Worm (Caenorhabditis elegans) whole organism, L1 larva: ENCODE data around the gene C42D8.9.

ENCODE experiments used
- C04F5.9 ChIP-seq: sonication (generic microtip); optimal IDR thresholded peaks from 2 replicates; lab custom pipeline; 2016; ENCODE audit warnings: missing genetic modification characterization, missing compliant biosample characterization
- C16A3.4 ChIP-seq: fragments of 150-350 bp; optimal IDR thresholded peaks from 2 replicates; lab custom pipeline; 2014; ENCODE audit warnings: missing biosample characterization, missing genetic modification characterization
- F16B12.6 ChIP-seq: fragments of 150-350 bp; optimal IDR thresholded peaks from 2 replicates; lab custom pipeline; 2014; ENCODE audit warnings: missing biosample characterization, missing genetic modification characterization
- Y116A8C.19 ChIP-seq: sonication (generic microtip); optimal IDR thresholded peaks from 2 replicates; lab custom pipeline; 2016; ENCODE audit warnings: missing compliant biosample characterization, missing genetic modification characterization, borderline replicate concordance
- aha-1 ChIP-seq: fragments of 150-350 bp; optimal IDR thresholded peaks from 2 replicates; lab custom pipeline; 2014; ENCODE audit warnings: missing biosample characterization, missing genetic modification characterization
- alr-1 ChIP-seq: fragments of 200-800 bp; sonication (Bioruptor generic); optimal IDR thresholded peaks from 2 replicates; lab custom pipeline; 2018; ENCODE audit warnings: borderline replicate concordance, mild to moderate bottlenecking, missing genetic modification characterization, missing compliant biosample characterization
- aly-2 ChIP-seq: fragments of 150-350 bp; optimal IDR thresholded peaks from 2 replicates; lab custom pipeline; 2014; ENCODE audit warnings: missing biosample characterization, missing genetic modification characterization
- blmp-1 ChIP-seq: fragments of 150-350 bp; optimal IDR thresholded peaks from 2 replicates; lab custom pipeline; 2014; ENCODE audit warnings: missing biosample characterization, missing genetic modification characterization
- ceh-63 ChIP-seq: fragments of 200-800 bp; sonication (Bioruptor generic); optimal IDR thresholded peaks from 2 replicates; lab custom pipeline; 2018; ENCODE audit warnings: mild to moderate bottlenecking, missing genetic modification characterization, missing compliant biosample characterization
- ceh-8 ChIP-seq: fragments of 200-800 bp; sonication (Bioruptor generic); optimal IDR thresholded peaks from 2 replicates; lab custom pipeline; 2018; ENCODE audit warnings: mild to moderate bottlenecking, missing genetic modification characterization, moderate library complexity, missing compliant biosample characterization
- ceh-90 ChIP-seq: sonication (generic microtip); optimal IDR thresholded peaks from 2 replicates; lab custom pipeline; 2016; ENCODE audit warnings: missing genetic modification characterization, missing compliant biosample characterization
- dpl-1 ChIP-seq, 3 experiments: fragments of 150-350 bp in 2 of 3; sonication (generic microtip) in 1 of 3; optimal IDR thresholded peaks; 2 replicates each; lab custom pipeline; 2014 to 2017; ENCODE audit warnings: missing biosample characterization in 3 of 3, missing genetic modification characterization in 3 of 3, missing genetic modification reagents in 3 of 3
- efl-3 ChIP-seq: fragments of 200-800 bp; sonication (Bioruptor generic); optimal IDR thresholded peaks from 2 replicates; lab custom pipeline; 2018; ENCODE audit warnings: mild to moderate bottlenecking, missing genetic modification characterization, missing compliant biosample characterization
- egl-27 ChIP-seq, 2 experiments: fragments of 150-350 bp in 1 of 2; sonication (generic microtip); optimal IDR thresholded peaks; 3 replicates each; lab custom pipeline; 2017 to 2018; ENCODE audit warnings: missing biosample characterization in 2 of 2, missing genetic modification characterization in 2 of 2, missing genetic modification reagents in 2 of 2
- fkh-10 ChIP-seq: sonication (generic microtip); optimal IDR thresholded peaks from 2 replicates; lab custom pipeline; 2017; ENCODE audit warnings: missing biosample characterization, missing genetic modification reagents, missing genetic modification characterization
- fkh-8 ChIP-seq: sonication (generic microtip); optimal IDR thresholded peaks from 2 replicates; lab custom pipeline; 2016; ENCODE audit warnings: mild to moderate bottlenecking, missing genetic modification characterization, missing compliant biosample characterization
- fos-1 ChIP-seq: fragments of 150-350 bp; optimal IDR thresholded peaks from 2 replicates; lab custom pipeline; 2014; ENCODE audit warnings: missing biosample characterization, missing genetic modification characterization
- grh-1 ChIP-seq: fragments of 200-800 bp; sonication (Bioruptor generic); IDR thresholded peaks from 2 replicates; pipeline ENCODE4 v1.3.6; 2022; ENCODE audit warnings: missing genetic modification reagents, missing genetic modification characterization, missing compliant biosample characterization
- hlh-17 ChIP-seq: fragments of 200-800 bp; sonication (Bioruptor generic); optimal IDR thresholded peaks from 2 replicates; lab custom pipeline; 2018; ENCODE audit warnings: missing genetic modification characterization, mild to moderate bottlenecking, missing compliant biosample characterization, moderate library complexity, borderline replicate concordance
- hlh-4 ChIP-seq: sonication (generic microtip); optimal IDR thresholded peaks from 2 replicates; lab custom pipeline; 2016; ENCODE audit warnings: mild to moderate bottlenecking, missing genetic modification characterization, missing compliant biosample characterization
- hpl-2 ChIP-seq: fragments of 150-350 bp; optimal IDR thresholded peaks from 2 replicates; lab custom pipeline; 2014; ENCODE audit warnings: missing biosample characterization, missing genetic modification reagents, missing genetic modification characterization
- isw-1 ChIP-seq: fragments of 200-800 bp; sonication (Bioruptor generic); IDR thresholded peaks from 2 replicates; pipeline ENCODE4 v1.3.6; 2022; ENCODE audit warnings: missing genetic modification characterization, missing compliant biosample characterization
- jun-1 ChIP-seq: fragments of 150-350 bp; optimal IDR thresholded peaks from 2 replicates; lab custom pipeline; 2014; ENCODE audit warnings: missing biosample characterization, missing genetic modification reagents, missing genetic modification characterization
- lin-13 ChIP-seq: fragments of 150-350 bp; optimal IDR thresholded peaks from 2 replicates; lab custom pipeline; 2014; ENCODE audit warnings: missing biosample characterization, missing genetic modification reagents, missing genetic modification characterization
- lin-35 ChIP-seq, 2 experiments: fragments of 150-350 bp; optimal IDR thresholded peaks; 2 replicates each; lab custom pipeline; 2014; ENCODE audit warnings: missing biosample characterization in 2 of 2, missing genetic modification characterization in 2 of 2, missing genetic modification reagents in 2 of 2
- lin-39 ChIP-seq: fragments of 150-350 bp; optimal IDR thresholded peaks from 2 replicates; lab custom pipeline; 2014; ENCODE audit warnings: missing biosample characterization, missing genetic modification reagents, missing genetic modification characterization
- lir-3 ChIP-seq: sonication (generic microtip); optimal IDR thresholded peaks from 2 replicates; lab custom pipeline; 2016; ENCODE audit warnings: mild to moderate bottlenecking, missing genetic modification characterization, moderate library complexity, missing compliant biosample characterization; ENCODE audit not compliant: poor library complexity
- lsy-2 ChIP-seq, 2 experiments: fragments of 150-350 bp; optimal IDR thresholded peaks; 2 replicates each; lab custom pipeline; 2014; ENCODE audit warnings: missing biosample characterization in 2 of 2, missing genetic modification characterization in 2 of 2
- mdl-1 ChIP-seq, 2 experiments: fragments of 150-350 bp; optimal IDR thresholded peaks; 2 replicates each; lab custom pipeline; 2014 to 2017; ENCODE audit warnings: missing biosample characterization in 2 of 2, missing genetic modification characterization in 2 of 2, inconsistent platforms in 1 of 2
- mef-2 ChIP-seq: fragments of 150-350 bp; optimal IDR thresholded peaks from 2 replicates; lab custom pipeline; 2014; ENCODE audit warnings: missing biosample characterization, missing genetic modification characterization
- mep-1 ChIP-seq: fragments of 150-350 bp; optimal IDR thresholded peaks from 2 replicates; lab custom pipeline; 2014; ENCODE audit warnings: missing biosample characterization, missing genetic modification characterization
- nhr-11 ChIP-seq: fragments of 150-350 bp; optimal IDR thresholded peaks from 2 replicates; lab custom pipeline; 2014; ENCODE audit warnings: missing biosample characterization, missing genetic modification characterization
- nhr-19 ChIP-seq: fragments of 200-800 bp; sonication (Bioruptor generic); conservative IDR thresholded peaks from 2 replicates; pipeline ENCODE4 v1.3.6; 2022; ENCODE audit warnings: missing genetic modification characterization, missing compliant biosample characterization
- nhr-28 ChIP-seq: fragments of 150-350 bp; optimal IDR thresholded peaks from 2 replicates; lab custom pipeline; 2014; ENCODE audit warnings: missing biosample characterization, missing genetic modification characterization
- nhr-47 ChIP-seq: sonication (generic microtip); optimal IDR thresholded peaks from 2 replicates; lab custom pipeline; 2016; ENCODE audit warnings: mild to moderate bottlenecking, missing genetic modification characterization, moderate library complexity, missing compliant biosample characterization
- nhr-71 ChIP-seq: sonication (generic microtip); optimal IDR thresholded peaks from 2 replicates; lab custom pipeline; 2016; ENCODE audit warnings: mild to moderate bottlenecking, missing genetic modification characterization, moderate library complexity, missing compliant biosample characterization
- nhr-76 ChIP-seq: sonication (generic microtip); optimal IDR thresholded peaks from 2 replicates; lab custom pipeline; 2017; ENCODE audit warnings: missing biosample characterization, missing genetic modification characterization
- nhr-77 ChIP-seq: fragments of 150-350 bp; optimal IDR thresholded peaks from 2 replicates; lab custom pipeline; 2014; ENCODE audit warnings: missing biosample characterization, missing genetic modification characterization
- nhr-85 ChIP-seq: sonication (generic microtip); peaks from one replicate; lab custom pipeline; 2016; ENCODE audit warnings: missing genetic modification characterization, inconsistent platforms, missing compliant biosample characterization
- nhr-90 ChIP-seq: sonication (generic microtip); optimal IDR thresholded peaks from 2 replicates; lab custom pipeline; 2016; ENCODE audit warnings: mild to moderate bottlenecking, missing genetic modification characterization, missing compliant biosample characterization; ENCODE audit not compliant: poor library complexity
- pax-3 ChIP-seq: fragments of 200-800 bp; sonication (Bioruptor generic); optimal IDR thresholded peaks from 2 replicates; lab custom pipeline; 2018; ENCODE audit warnings: mild to moderate bottlenecking, missing genetic modification characterization, moderate library complexity, missing compliant biosample characterization
- pqm-1 ChIP-seq: sonication (generic microtip); optimal IDR thresholded peaks from 3 replicates; lab custom pipeline; 2017; ENCODE audit warnings: missing biosample characterization, missing genetic modification characterization
- skn-1 ChIP-seq: fragments of 150-350 bp; optimal IDR thresholded peaks from 2 replicates; lab custom pipeline; 2014; ENCODE audit warnings: missing biosample characterization, missing genetic modification characterization
- snpc-4 ChIP-seq: fragments of 150-350 bp; optimal IDR thresholded peaks from 2 replicates; lab custom pipeline; 2014; ENCODE audit warnings: missing biosample characterization, missing genetic modification characterization
- snu-23 ChIP-seq: sonication (generic microtip); optimal IDR thresholded peaks from 2 replicates; lab custom pipeline; 2016; ENCODE audit warnings: missing genetic modification characterization, missing compliant biosample characterization
- sptf-1 ChIP-seq: fragments of 150-350 bp; optimal IDR thresholded peaks from 2 replicates; lab custom pipeline; 2014; ENCODE audit warnings: missing biosample characterization, missing genetic modification characterization
- swsn-7 ChIP-seq: sonication (generic microtip); optimal IDR thresholded peaks from 2 replicates; lab custom pipeline; 2016; ENCODE audit warnings: missing genetic modification characterization, missing compliant biosample characterization
- tbx-2 ChIP-seq: sonication (generic microtip); optimal IDR thresholded peaks from 2 replicates; lab custom pipeline; 2016; ENCODE audit warnings: missing genetic modification characterization, missing compliant biosample characterization
- tlp-1 ChIP-seq: fragments of 150-350 bp; optimal IDR thresholded peaks from 2 replicates; lab custom pipeline; 2014; ENCODE audit warnings: missing biosample characterization, missing genetic modification characterization
- unc-30 ChIP-seq: sonication (generic microtip); optimal IDR thresholded peaks from 2 replicates; lab custom pipeline; 2017; ENCODE audit warnings: missing biosample characterization, missing genetic modification characterization
- unc-62 ChIP-seq: fragments of 150-350 bp; optimal IDR thresholded peaks from 2 replicates; lab custom pipeline; 2014; ENCODE audit warnings: missing biosample characterization, missing genetic modification reagents, missing genetic modification characterization
- vab-15 ChIP-seq: sonication (generic microtip); optimal IDR thresholded peaks from 2 replicates; lab custom pipeline; 2017; ENCODE audit warnings: missing genotype, mild to moderate bottlenecking, missing genetic modification characterization, missing compliant biosample characterization
- xbp-1 ChIP-seq: sonication (generic microtip); optimal IDR thresholded peaks from 2 replicates; lab custom pipeline; 2016; ENCODE audit warnings: missing genetic modification characterization, missing compliant biosample characterization
- ztf-4 ChIP-seq: fragments of 150-350 bp; optimal IDR thresholded peaks from 2 replicates; lab custom pipeline; 2014; ENCODE audit warnings: missing biosample characterization, missing genetic modification characterization

The C42D8.9 gene

ce11 chrX:5119246-5119645 is 12.4 kb upstream of the C42D8.9 start:
- TF ChIP-seq nhr-47 = peak; percentile 48
- no peak for TF ChIP-seq egl-27 (tag; optimal IDR thresholded peaks at IDR 0.05; lab: Kevin White, UChicago)
- TF ChIP-seq fkh-10 (GFP tag; lab: Kevin White, UChicago) = no peak
- TF ChIP-seq lin-35 (GFP tag; optimal IDR thresholded peaks at IDR 0.05; lab: Kevin White, UChicago) = peak in 1 of 2 experiments; percentile 67
- no peak for TF ChIP-seq aha-1
- no peak for TF ChIP-seq tlp-1 (tag; lab: Kevin White, UChicago)
- TF ChIP-seq mdl-1 (tag; optimal IDR thresholded peaks at IDR 0.05; lab: Kevin White, UChicago) = peak in 1 of 2 experiments; percentile 68
- TF ChIP-seq tbx-2 (tag; lab: Kevin White, UChicago) = peak; percentile 60
- TF ChIP-seq C16A3.4 (tag; lab: Kevin White, UChicago) = peak; percentile 30
- TF ChIP-seq mef-2 (tag; lab: Kevin White, UChicago) = no peak
- TF ChIP-seq pax-3 (tag; lab: Kevin White, UChicago) = no peak
- no peak for TF ChIP-seq lin-13 (GFP tag; lab: Kevin White, UChicago)
- TF ChIP-seq C04F5.9 (tag; lab: Kevin White, UChicago) = no peak
- peak; percentile 22 for TF ChIP-seq nhr-77 (tag; lab: Kevin White, UChicago)
- TF ChIP-seq nhr-76 (tag; lab: Kevin White, UChicago) = no peak
- no peak for TF ChIP-seq hlh-4 (tag; lab: Kevin White, UChicago)
- TF ChIP-seq nhr-71 (tag; lab: Kevin White, UChicago) = peak; percentile 80
- no peak for TF ChIP-seq unc-30 (tag; lab: Kevin White, UChicago)
- TF ChIP-seq nhr-28 (tag; lab: Kevin White, UChicago) = no peak
- TF ChIP-seq hlh-17 (GFP tag; lab: Kevin White, UChicago) = no peak
- no peak for TF ChIP-seq lin-39 (tag; lab: Kevin White, UChicago)
- peak; percentile 91 for TF ChIP-seq grh-1 (GFP tag; lab: Robert Waterston, UW)
- TF ChIP-seq fos-1 (tag; lab: Kevin White, UChicago) = no peak
- no peak for TF ChIP-seq ceh-63 (GFP tag; lab: Kevin White, UChicago)
- TF ChIP-seq fkh-8 = no peak
- peak; percentile 28 for TF ChIP-seq skn-1 (tag; lab: Kevin White, UChicago)
- no peak for TF ChIP-seq jun-1
- TF ChIP-seq Y116A8C.19 (tag; lab: Kevin White, UChicago) = no peak
- TF ChIP-seq unc-62 = no peak
- peak; percentile 33 for TF ChIP-seq swsn-7
- no peak for TF ChIP-seq efl-3 (GFP tag; lab: Kevin White, UChicago)
- TF ChIP-seq ceh-90 (tag; lab: Kevin White, UChicago) = no peak
- TF ChIP-seq nhr-90 (tag; lab: Kevin White, UChicago) = peak; percentile 70
- peak; percentile 88 for TF ChIP-seq blmp-1 (tag; lab: Kevin White, UChicago)
- TF ChIP-seq lsy-2 (tag; optimal IDR thresholded peaks at IDR 0.05; lab: Kevin White, UChicago) = peak; percentile 26 to 58
- no peak for TF ChIP-seq ceh-8 (GFP tag; lab: Kevin White, UChicago)
- no peak for TF ChIP-seq lir-3 (tag; lab: Kevin White, UChicago)
- TF ChIP-seq nhr-85 (tag; lab: Kevin White, UChicago) = peak; percentile 99
- no peak for TF ChIP-seq F16B12.6 (tag; lab: Kevin White, UChicago)
- peak; percentile 47 for TF ChIP-seq nhr-19 (GFP tag; lab: Robert Waterston, UW)
- no peak for TF ChIP-seq snpc-4
- peak; percentile 81 for TF ChIP-seq snu-23 (GFP tag; lab: Kevin White, UChicago)
- no peak for TF ChIP-seq isw-1 (GFP tag; lab: Robert Waterston, UW)
- TF ChIP-seq sptf-1 (tag; lab: Kevin White, UChicago) = no peak
- no peak for TF ChIP-seq vab-15 (tag; lab: Kevin White, UChicago)
- TF ChIP-seq nhr-11 = no peak
- peak; percentile 61 for TF ChIP-seq xbp-1 (tag; lab: Kevin White, UChicago)
- TF ChIP-seq alr-1 = no peak
- no peak for TF ChIP-seq aly-2
- no peak for TF ChIP-seq ztf-4 (tag; lab: Kevin White, UChicago)
- TF ChIP-seq dpl-1 (GFP tag; optimal IDR thresholded peaks at IDR 0.05; lab: Kevin White, UChicago) = no peak
- peak; percentile 48 for TF ChIP-seq mep-1 (tag; lab: Kevin White, UChicago)
- TF ChIP-seq pqm-1 (tag; lab: Kevin White, UChicago) = no peak
- TF ChIP-seq hpl-2 (GFP tag; lab: Kevin White, UChicago) = no peak
